Worm (Caenorhabditis elegans) whole organism, L3 larva: ENCODE data around the gene fut-1.

Experiments used
- R02D3.7 ChIP-seq: fragments of 150-350 bp; optimal IDR thresholded peaks from 2 replicates; lab custom pipeline; 2014; ENCODE audit warnings: missing biosample characterization, missing genetic modification characterization
- ZK546.5 ChIP-seq: sonication (generic microtip); optimal IDR thresholded peaks from 2 replicates; lab custom pipeline; 2017; ENCODE audit warnings: missing biosample characterization, missing genetic modification characterization
- aly-2 ChIP-seq: fragments of 150-350 bp; optimal IDR thresholded peaks from 2 replicates; lab custom pipeline; 2014; ENCODE audit warnings: missing biosample characterization, missing genetic modification characterization
- ceh-16 ChIP-seq: sonication (generic microtip); optimal IDR thresholded peaks from 2 replicates; lab custom pipeline; 2017; ENCODE audit warnings: missing biosample characterization, missing genetic modification characterization
- ceh-28 ChIP-seq: fragments of 150-350 bp; optimal IDR thresholded peaks from 2 replicates; lab custom pipeline; 2014; ENCODE audit warnings: missing biosample characterization, missing genetic modification reagents, missing genetic modification characterization
- ceh-82 ChIP-seq: fragments of 150-350 bp; optimal IDR thresholded peaks from 2 replicates; lab custom pipeline; 2014; ENCODE audit warnings: missing biosample characterization, missing genetic modification characterization
- ceh-9 ChIP-seq: sonication (generic microtip); optimal IDR thresholded peaks from 2 replicates; lab custom pipeline; 2018; ENCODE audit warnings: missing biosample characterization, missing genetic modification characterization
- daf-12 ChIP-seq: fragments of 150-350 bp; optimal IDR thresholded peaks from 2 replicates; lab custom pipeline; 2014; ENCODE audit warnings: missing biosample characterization, missing genetic modification reagents, missing genetic modification characterization
- egl-5 ChIP-seq: fragments of 150-350 bp; optimal IDR thresholded peaks from 2 replicates; lab custom pipeline; 2017; ENCODE audit warnings: missing biosample characterization, missing genetic modification reagents, missing genetic modification characterization, inconsistent platforms
- elt-1 ChIP-seq: fragments of 150-350 bp; optimal IDR thresholded peaks from 2 replicates; lab custom pipeline; 2014; ENCODE audit warnings: missing biosample characterization, missing genetic modification characterization
- elt-2 ChIP-seq: sonication (generic microtip); optimal IDR thresholded peaks from 2 replicates; lab custom pipeline; 2016; ENCODE audit warnings: missing genetic modification reagents, mild to moderate bottlenecking, missing genetic modification characterization, missing compliant biosample characterization
- elt-3 ChIP-seq, 3 experiments: fragments of 150-350 bp in 1 of 3; sonication (generic microtip) in 2 of 3; optimal IDR thresholded peaks; 2 replicates in 2 of 3; 4 replicates in 1 of 3; lab custom pipeline; 2014 to 2017; ENCODE audit warnings: missing biosample characterization in 3 of 3, missing genetic modification characterization in 3 of 3
- eor-1 ChIP-seq, 2 experiments: fragments of 150-350 bp; optimal IDR thresholded peaks; 2 replicates each; lab custom pipeline; 2014 to 2018; ENCODE audit warnings: missing biosample characterization in 2 of 2, missing genetic modification characterization in 2 of 2
- fkh-10 ChIP-seq: sonication (generic microtip); optimal IDR thresholded peaks from 2 replicates; lab custom pipeline; 2017; ENCODE audit warnings: missing biosample characterization, missing genetic modification reagents, missing genetic modification characterization
- fkh-2 ChIP-seq: fragments of 150-350 bp; optimal IDR thresholded peaks from 2 replicates; lab custom pipeline; 2014; ENCODE audit warnings: missing biosample characterization, missing genetic modification reagents, missing genetic modification characterization
- fos-1 ChIP-seq: fragments of 150-350 bp; optimal IDR thresholded peaks from 2 replicates; lab custom pipeline; 2014; ENCODE audit warnings: missing biosample characterization, missing genetic modification characterization
- hmg-11 ChIP-seq: sonication (generic microtip); optimal IDR thresholded peaks from 2 replicates; lab custom pipeline; 2016; ENCODE audit warnings: missing genetic modification characterization, missing compliant biosample characterization
- jun-1 ChIP-seq: fragments of 150-350 bp; optimal IDR thresholded peaks from 2 replicates; lab custom pipeline; 2014; ENCODE audit warnings: missing biosample characterization, missing genetic modification reagents, missing genetic modification characterization
- lin-15B ChIP-seq: fragments of 150-350 bp; optimal IDR thresholded peaks from 2 replicates; lab custom pipeline; 2014; ENCODE audit warnings: missing biosample characterization, missing genetic modification characterization
- lin-39 ChIP-seq: fragments of 150-350 bp; optimal IDR thresholded peaks from 2 replicates; lab custom pipeline; 2018; ENCODE audit warnings: missing biosample characterization, missing genetic modification reagents, missing genetic modification characterization
- mml-1 ChIP-seq: fragments of 150-350 bp; sonication (generic microtip); optimal IDR thresholded peaks from 3 replicates; lab custom pipeline; 2014; ENCODE audit warnings: missing biosample characterization, missing genetic modification characterization
- nfya-1 ChIP-seq: sonication (generic microtip); optimal IDR thresholded peaks from 2 replicates; lab custom pipeline; 2017; ENCODE audit warnings: missing genetic modification characterization, mild to moderate bottlenecking, missing compliant biosample characterization, antibody characterized with exemption, moderate library complexity; ENCODE audit not compliant: insufficient read depth
- nhr-11 ChIP-seq: fragments of 150-350 bp; optimal IDR thresholded peaks from 2 replicates; lab custom pipeline; 2014; ENCODE audit warnings: missing biosample characterization, missing genetic modification characterization
- nhr-12 ChIP-seq: fragments of 150-350 bp; optimal IDR thresholded peaks from 2 replicates; lab custom pipeline; 2014; ENCODE audit warnings: missing biosample characterization, missing genetic modification characterization
- nhr-23 ChIP-seq: fragments of 150-350 bp; optimal IDR thresholded peaks from 2 replicates; lab custom pipeline; 2014; ENCODE audit warnings: missing biosample characterization, missing genetic modification reagents, missing genetic modification characterization
- nhr-237 ChIP-seq: fragments of 150-350 bp; optimal IDR thresholded peaks from 2 replicates; lab custom pipeline; 2014; ENCODE audit warnings: missing biosample characterization, missing genetic modification characterization
- nhr-25 ChIP-seq: sonication (generic microtip); optimal IDR thresholded peaks from 2 replicates; lab custom pipeline; 2017; ENCODE audit warnings: missing biosample characterization, missing genetic modification characterization
- nhr-28 ChIP-seq: fragments of 150-350 bp; optimal IDR thresholded peaks from 2 replicates; lab custom pipeline; 2014; ENCODE audit warnings: missing biosample characterization, missing genetic modification characterization
- nhr-43 ChIP-seq: sonication (generic microtip); optimal IDR thresholded peaks from 2 replicates; lab custom pipeline; 2016; ENCODE audit warnings: mild to moderate bottlenecking, missing genetic modification characterization, missing compliant biosample characterization; ENCODE audit not compliant: poor library complexity, severe bottlenecking
- nhr-67 ChIP-seq: fragments of 150-350 bp; optimal IDR thresholded peaks from 2 replicates; lab custom pipeline; 2014; ENCODE audit warnings: missing biosample characterization, missing genetic modification characterization
- nhr-76 ChIP-seq: fragments of 150-350 bp; sonication (generic microtip); optimal IDR thresholded peaks from 5 replicates; lab custom pipeline; 2014; ENCODE audit warnings: missing biosample characterization, missing genetic modification characterization
- nhr-77 ChIP-seq: fragments of 150-350 bp; optimal IDR thresholded peaks from 2 replicates; lab custom pipeline; 2014; ENCODE audit warnings: missing biosample characterization, missing genetic modification characterization
- pha-4 ChIP-seq: fragments of 150-350 bp; optimal IDR thresholded peaks from 2 replicates; lab custom pipeline; 2014; ENCODE audit warnings: missing biosample characterization, missing genetic modification reagents, missing genetic modification characterization
- pqm-1 ChIP-seq: fragments of 150-350 bp; optimal IDR thresholded peaks from 2 replicates; lab custom pipeline; 2017; ENCODE audit warnings: missing biosample characterization, missing genetic modification characterization, inconsistent platforms
- sea-2 ChIP-seq: fragments of 150-350 bp; sonication (generic microtip); optimal IDR thresholded peaks from 4 replicates; lab custom pipeline; 2014; ENCODE audit warnings: missing biosample characterization, missing genetic modification reagents, missing genetic modification characterization
- snpc-4 ChIP-seq: fragments of 150-350 bp; optimal IDR thresholded peaks from 2 replicates; lab custom pipeline; 2014; ENCODE audit warnings: missing biosample characterization, missing genetic modification characterization
- tbx-2 ChIP-seq: sonication (generic microtip); optimal IDR thresholded peaks from 2 replicates; lab custom pipeline; 2016; ENCODE audit warnings: mild to moderate bottlenecking, missing genetic modification characterization, missing compliant biosample characterization
- unc-39 ChIP-seq: sonication (generic microtip); optimal IDR thresholded peaks from 4 replicates; lab custom pipeline; 2017; ENCODE audit warnings: missing biosample characterization, missing genetic modification characterization
- ztf-11 ChIP-seq: fragments of 150-350 bp; optimal IDR thresholded peaks from 2 replicates; lab custom pipeline; 2014; ENCODE audit warnings: missing biosample characterization, missing genetic modification characterization
- ztf-4 ChIP-seq: fragments of 150-350 bp; optimal IDR thresholded peaks from 2 replicates; lab custom pipeline; 2014; ENCODE audit warnings: missing biosample characterization, missing genetic modification characterization

Gene fut-1

ce11 chrII:8770675-8771074 lies 11.3 kb upstream of the fut-1 start, which contains the start of gene let-19:
Gene let-19, plus strand, starts transcription at chrII:8770975.
- TF ChIP-seq nhr-67 (tag; lab: Kevin White, UChicago): no peak
- TF ChIP-seq ZK546.5 (tag; lab: Kevin White, UChicago): no peak
- no peak for TF ChIP-seq hmg-11 (tag; lab: Kevin White, UChicago)
- TF ChIP-seq nhr-12 (tag; lab: Kevin White, UChicago): no peak
- no peak for TF ChIP-seq egl-5 (tag; lab: Kevin White, UChicago)
- TF ChIP-seq ceh-16 (tag; lab: Kevin White, UChicago): no peak
- no peak for TF ChIP-seq ceh-28 (tag; lab: Kevin White, UChicago)
- TF ChIP-seq nhr-76 (tag; lab: Kevin White, UChicago): no peak
- no peak for TF ChIP-seq jun-1
- no peak for TF ChIP-seq nhr-77 (tag; lab: Kevin White, UChicago)
- TF ChIP-seq ceh-9: no peak
- no peak for TF ChIP-seq nhr-237 (tag; lab: Kevin White, UChicago)
- TF ChIP-seq fos-1: no peak
- no peak for TF ChIP-seq snpc-4 (tag; lab: Kevin White, UChicago)

- TF ChIP-seq nfya-1 (tag; lab: Kevin White, UChicago) (peak; percentile 26), pqm-1 (peak; percentile 18), nhr-25 (tag; lab: Kevin White, UChicago) (no peak), ztf-4 (tag; lab: Kevin White, UChicago) (no peak), nhr-23 (no peak), hmg-11 (tag; lab: Kevin White, UChicago) (peak; percentile 57), elt-3 (tag; optimal IDR thresholded peaks at IDR 0.05; lab: Kevin White, UChicago) (no peak), elt-1 (tag; lab: Kevin White, UChicago) (no peak), elt-2 (peak; percentile 5), fkh-10 (GFP tag; lab: Kevin White, UChicago) (no peak), nhr-11 (tag; lab: Kevin White, UChicago) (no peak), pha-4 (tag; lab: Kevin White, UChicago) (peak; percentile 44), tbx-2 (tag; lab: Kevin White, UChicago) (no peak), ceh-82 (tag; lab: Kevin White, UChicago) (no peak), sea-2 (GFP tag; lab: Kevin White, UChicago) (no peak), fos-1 (no peak)
Measured at ce11 chrII:8769375-8769774, 10.0 kb upstream of the fut-1 start.

- TF ChIP-seq jun-1 (no peak), ztf-11 (no peak), unc-39 (tag; lab: Kevin White, UChicago) (no peak), ztf-4 (tag; lab: Kevin White, UChicago) (no peak), fkh-2 (tag; lab: Kevin White, UChicago) (no peak), nhr-23 (no peak), lin-39 (tag; lab: Kevin White, UChicago) (no peak), eor-1 (tag; optimal IDR thresholded peaks at IDR 0.05; lab: Kevin White, UChicago) (no peak), fkh-10 (GFP tag; lab: Kevin White, UChicago) (no peak), nfya-1 (tag; lab: Kevin White, UChicago) (no peak), nhr-43 (tag; lab: Kevin White, UChicago) (no peak), pha-4 (tag; lab: Kevin White, UChicago) (no peak), egl-5 (tag; lab: Kevin White, UChicago) (no peak), elt-2 (no peak), snpc-4 (tag; lab: Kevin White, UChicago) (no peak), aly-2 (no peak), ceh-16 (tag; lab: Kevin White, UChicago) (no peak), nhr-28 (tag; lab: Kevin White, UChicago) (no peak)
Measured at ce11 chrII:8766897-8767296, 7.5 kb upstream of the fut-1 start, which contains the start of gene pah-1. Gene pah-1, minus strand, starts transcription at chrII:8766997.

ce11 chrII:8766475-8766874 lies 7.1 kb upstream of the fut-1 start, which contains the start of the genes nsph-1.1 and K08F8.15:
Gene nsph-1.1, plus strand, starts transcription at chrII:8766775.
Gene K08F8.15, plus strand, starts transcription at chrII:8766809.
- TF ChIP-seq elt-2 (no peak), nfya-1 (tag; lab: Kevin White, UChicago) (no peak), daf-12 (no peak), ceh-82 (tag; lab: Kevin White, UChicago) (no peak), pha-4 (tag; lab: Kevin White, UChicago) (no peak), mml-1 (no peak), lin-15B (tag; lab: Kevin White, UChicago) (no peak), hmg-11 (tag; lab: Kevin White, UChicago) (no peak), R02D3.7 (tag; lab: Kevin White, UChicago) (no peak), tbx-2 (tag; lab: Kevin White, UChicago) (no peak), jun-1 (no peak), aly-2 (no peak)
